Worm (Caenorhabditis elegans): ENCODE results near the gene nlp-66.

DNA sequence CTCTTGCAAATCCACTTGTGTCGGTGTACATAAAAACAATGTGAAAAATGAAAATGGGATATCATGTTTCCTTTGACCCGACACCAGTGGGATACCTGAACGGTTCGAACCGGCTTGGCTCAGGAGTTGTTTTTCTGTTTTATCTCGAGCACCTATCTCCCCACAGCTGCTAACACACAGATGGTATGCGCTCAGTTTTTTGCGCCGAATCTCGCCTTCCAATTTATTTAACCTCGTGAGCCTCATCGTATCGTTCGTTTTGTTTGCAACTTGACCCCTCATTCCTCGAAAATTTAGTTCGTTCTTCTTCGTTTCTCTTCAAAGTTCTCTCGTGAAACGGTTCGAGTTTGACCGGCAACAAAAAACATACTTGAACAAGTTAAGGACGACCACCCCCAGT lies 43.9 kb upstream of the nlp-66 start, which contains the start of gene C05C9.1:
- no peak for TF ChIP-seq pha-4 (GFP tag; IDR thresholded peaks at IDR 0.05)
- TF ChIP-seq pha-4 (tag; optimal IDR thresholded peaks at IDR 0.05): no peak
- TF ChIP-seq daf-16 (GFP tag; optimal IDR thresholded peaks at IDR 0.05): no peak
- TF ChIP-seq daf-16 (tag; optimal IDR thresholded peaks at IDR 0.05): no peak
- no peak for TF ChIP-seq fkh-10 (GFP tag; optimal IDR thresholded peaks at IDR 0.05)
- no peak for TF ChIP-seq snpc-4 (tag; optimal IDR thresholded peaks at IDR 0.05)
- no peak for TF ChIP-seq attf-4 (tag; optimal IDR thresholded peaks at IDR 0.05)
- TF ChIP-seq R02D3.7 (tag; optimal IDR thresholded peaks at IDR 0.05): no peak
- TF ChIP-seq zfp-2 (tag; optimal IDR thresholded peaks at IDR 0.05): no peak
- TF ChIP-seq arid-1 (GFP tag; conservative IDR thresholded peaks at IDR 0.05): no peak
- TF ChIP-seq lsy-2 (tag; optimal IDR thresholded peaks at IDR 0.05): no peak
- no peak for TF ChIP-seq nhr-28 (tag; optimal IDR thresholded peaks at IDR 0.05)
- TF ChIP-seq Y48G9A.11 (GFP tag; IDR thresholded peaks at IDR 0.05): no peak
- TF ChIP-seq zag-1 (tag; optimal IDR thresholded peaks at IDR 0.05): no peak
- TF ChIP-seq mdl-1 (tag; optimal IDR thresholded peaks at IDR 0.05): no peak
